Fruit fly (Drosophila melanogaster): Measurements from ENCODE around the gene Whamy.

Gene Whamy

DNA sequence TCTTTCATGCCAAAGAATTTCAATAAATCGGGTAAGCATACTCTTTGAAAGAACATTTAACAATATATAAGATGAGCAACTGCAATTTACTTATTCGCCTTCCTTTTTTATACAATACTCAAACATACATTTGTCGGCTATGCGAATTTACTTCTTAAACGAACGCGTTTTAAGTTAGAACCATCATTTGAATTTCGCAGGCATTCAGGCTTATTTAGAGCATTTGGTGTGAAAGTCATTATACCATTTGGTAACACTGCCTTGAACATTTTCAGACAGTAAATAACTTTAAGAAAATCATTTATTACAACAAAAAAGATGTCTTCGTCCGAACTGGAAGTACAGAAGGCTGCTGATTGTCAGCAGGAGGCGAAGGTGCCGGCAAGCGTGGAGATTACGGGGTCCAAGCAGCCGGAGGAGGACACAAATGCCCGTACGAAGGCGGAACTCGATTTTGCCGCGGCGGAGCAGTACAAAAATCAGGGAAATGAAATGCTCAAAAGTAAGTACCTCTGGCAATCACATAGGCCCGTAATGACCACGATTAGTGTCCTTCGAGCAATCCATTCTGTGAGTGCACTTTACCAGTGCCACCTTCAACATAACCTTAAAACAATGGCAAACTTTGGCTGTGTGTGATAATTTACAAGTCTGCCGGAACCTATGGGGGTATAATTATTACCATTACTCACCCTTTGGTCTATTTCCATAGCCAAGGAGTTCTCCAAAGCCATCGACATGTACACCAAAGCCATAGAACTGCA, 26.1 kb downstream of the Whamy start:
- TF ChIP-seq ato (GFP tag; IDR thresholded peaks at IDR 0.05; ENCODE audit: partially characterized antibody) (no peak), eve (GFP tag; optimal IDR thresholded peaks at IDR 0.05) (no peak), CG14014 (GFP tag; IDR thresholded peaks at IDR 0.05) (no peak), scrt (GFP tag; optimal IDR thresholded peaks at IDR 0.05) (no peak), BtbVII (GFP tag; optimal IDR thresholded peaks at IDR 0.05) (no peak), exex (tag; optimal IDR thresholded peaks at IDR 0.05) (no peak), Rx (GFP tag; IDR thresholded peaks at IDR 0.05) (no peak), Hey (tag; optimal IDR thresholded peaks at IDR 0.05) (no peak), CG4282 (GFP tag; optimal IDR thresholded peaks at IDR 0.05) (no peak), Dp (GFP tag; optimal IDR thresholded peaks at IDR 0.05) (peak; percentile 75), CG6689 (GFP tag; IDR thresholded peaks at IDR 0.05) (no peak), CG11456 (GFP tag; IDR thresholded peaks at IDR 0.05) (no peak), Trl (optimal IDR thresholded peaks at IDR 0.05) (no peak), Trl (GFP tag; optimal IDR thresholded peaks at IDR 0.05) (no peak), Myb (GFP tag; optimal IDR thresholded peaks at IDR 0.05) (peak; percentile 15), wor (GFP tag; IDR thresholded peaks at IDR 0.05) (no peak), vnd (GFP tag; IDR thresholded peaks at IDR 0.05; ENCODE audit: partially characterized antibody) (no peak), sc (optimal IDR thresholded peaks at IDR 0.05) (no peak), sc (GFP tag; optimal IDR thresholded peaks at IDR 0.05) (no peak), ewg (GFP tag; optimal IDR thresholded peaks at IDR 0.05) (no peak), BEAF-32 (GFP tag; optimal IDR thresholded peaks at IDR 0.05) (no peak), TFAM (GFP tag; optimal IDR thresholded peaks at IDR 0.05) (no peak), kay (GFP tag; optimal IDR thresholded peaks at IDR 0.05) (no peak), CG16863 (GFP tag; optimal IDR thresholded peaks at IDR 0.05) (no peak), Hsf (GFP tag; optimal IDR thresholded peaks at IDR 0.05) (no peak), row (GFP tag; IDR thresholded peaks at IDR 0.05) (no peak), B-H2 (GFP tag; optimal IDR thresholded peaks at IDR 0.05) (no peak), ase (GFP tag; IDR thresholded peaks at IDR 0.05) (no peak), E2f2 (GFP tag; IDR thresholded peaks at IDR 0.05) (peak; percentile 80), CG16779 (GFP tag; IDR thresholded peaks at IDR 0.05) (no peak), CG6654 (GFP tag; optimal IDR thresholded peaks at IDR 0.05) (no peak), CG1647 (GFP tag; optimal IDR thresholded peaks at IDR 0.05) (no peak), CG11695 (GFP tag; IDR thresholded peaks at IDR 0.05) (no peak), sqz (GFP tag; optimal IDR thresholded peaks at IDR 0.05) (no peak), CG9797 (GFP tag; optimal IDR thresholded peaks at IDR 0.05) (peak; percentile 42), CG10267 (tag; optimal IDR thresholded peaks at IDR 0.05) (no peak), CG8388 (GFP tag; optimal IDR thresholded peaks at IDR 0.05) (no peak), CG4617 (GFP tag; optimal IDR thresholded peaks at IDR 0.05; ENCODE audit: borderline replicate concordance) (peak; percentile 70), Blimp-1 (GFP tag; optimal IDR thresholded peaks at IDR 0.05) (no peak), crp (GFP tag; optimal IDR thresholded peaks at IDR 0.05) (no peak), knrl (GFP tag; IDR thresholded peaks at IDR 0.05; ENCODE audit: partially characterized antibody) (no peak), CG11398 (GFP tag; optimal IDR thresholded peaks at IDR 0.05) (no peak), MBD-R2 (GFP tag; IDR thresholded peaks at IDR 0.05) (peak; percentile 15; the same call in 1 of the 2 replicates), wek (GFP tag; optimal IDR thresholded peaks at IDR 0.05) (no peak), CG7987 (GFP tag; optimal IDR thresholded peaks at IDR 0.05) (no peak), H15 (GFP tag; IDR thresholded peaks at IDR 0.05) (no peak), Vsx1 (GFP tag; optimal IDR thresholded peaks at IDR 0.05) (no peak), Mes4 (GFP tag; optimal IDR thresholded peaks at IDR 0.05) (no peak), sens (GFP tag) (peak; percentile 18), CG17328 (GFP tag; IDR thresholded peaks at IDR 0.05) (no peak), gfzf (GFP tag; optimal IDR thresholded peaks at IDR 0.05) (peak; percentile 85)

Measured in whole organism, embryonic.